Worm (Caenorhabditis elegans) whole organism, mixed stage, embryonic: ENCODE data around the gene clec-134.

Experiments
- M03D4.4 ChIP-seq: sonication (generic microtip); optimal IDR thresholded peaks from 2 replicates; lab custom pipeline; 2017; ENCODE audit warnings: mild to moderate bottlenecking, missing genetic modification characterization, missing compliant biosample characterization
- bed-3 ChIP-seq: fragments of 200-800 bp; sonication (Bioruptor generic); optimal IDR thresholded peaks from 3 replicates; lab custom pipeline; 2018; ENCODE audit warnings: mild to moderate bottlenecking, missing genetic modification characterization, moderate library complexity, missing compliant biosample characterization
- ceh-39 ChIP-seq: fragments of 150-350 bp; optimal IDR thresholded peaks from 2 replicates; lab custom pipeline; 2014; ENCODE audit warnings: missing biosample characterization, missing genetic modification characterization
- ceh-43 ChIP-seq: fragments of 200-800 bp; sonication (Bioruptor generic); optimal IDR thresholded peaks from 2 replicates; lab custom pipeline; 2018; ENCODE audit warnings: mild to moderate bottlenecking, missing genetic modification characterization, moderate library complexity, missing compliant biosample characterization
- ceh-83 ChIP-seq: fragments of 200-800 bp; sonication (Bioruptor generic); optimal IDR thresholded peaks from 2 replicates; lab custom pipeline; 2018; ENCODE audit warnings: mild to moderate bottlenecking, missing genetic modification characterization, missing compliant biosample characterization
- cnd-1 ChIP-seq: fragments of 200-800 bp; sonication (Bioruptor generic); optimal IDR thresholded peaks from 2 replicates; lab custom pipeline; 2018; ENCODE audit warnings: mild to moderate bottlenecking, missing genetic modification characterization, missing compliant biosample characterization
- drap-1 ChIP-seq: fragments of 200-800 bp; sonication (Bioruptor generic); optimal IDR thresholded peaks from 3 replicates; lab custom pipeline; 2018; ENCODE audit warnings: mild to moderate bottlenecking, missing genetic modification characterization, missing compliant biosample characterization
- elt-1 ChIP-seq: sonication (generic microtip); optimal IDR thresholded peaks from 2 replicates; lab custom pipeline; 2017; ENCODE audit warnings: missing genetic modification characterization, mild to moderate bottlenecking, missing compliant biosample characterization, antibody characterized with exemption, moderate library complexity, borderline replicate concordance; ENCODE audit not compliant: insufficient read depth
- ham-2 ChIP-seq: fragments of 200-800 bp; sonication (Bioruptor generic); optimal IDR thresholded peaks from 2 replicates; lab custom pipeline; 2018; ENCODE audit warnings: mild to moderate bottlenecking, missing genetic modification characterization, missing compliant biosample characterization
- hlh-1 ChIP-seq: fragments of 150-350 bp; optimal IDR thresholded peaks from 2 replicates; lab custom pipeline; 2014; ENCODE audit warnings: missing biosample characterization, missing genetic modification reagents, missing genetic modification characterization
- lin-13 ChIP-seq: fragments of 150-350 bp; optimal IDR thresholded peaks from 2 replicates; lab custom pipeline; 2014; ENCODE audit warnings: missing biosample characterization, missing genetic modification characterization
- lin-32 ChIP-seq: fragments of 200-800 bp; sonication (Bioruptor generic); optimal IDR thresholded peaks from 2 replicates; lab custom pipeline; 2018; ENCODE audit warnings: mild to moderate bottlenecking, missing genetic modification characterization, missing compliant biosample characterization
- lsy-2 ChIP-seq: fragments of 150-350 bp; optimal IDR thresholded peaks from 2 replicates; lab custom pipeline; 2014; ENCODE audit warnings: missing biosample characterization, missing genetic modification characterization
- mep-1 ChIP-seq: fragments of 150-350 bp; optimal IDR thresholded peaks from 2 replicates; lab custom pipeline; 2017; ENCODE audit warnings: missing biosample characterization, missing genetic modification reagents, missing genetic modification characterization, inconsistent platforms
- mls-2 ChIP-seq: sonication (generic microtip); optimal IDR thresholded peaks from 2 replicates; lab custom pipeline; 2016; ENCODE audit warnings: mild to moderate bottlenecking, missing genetic modification characterization, moderate library complexity, missing compliant biosample characterization
- nhr-12 ChIP-seq: fragments of 150-350 bp; optimal IDR thresholded peaks from 2 replicates; lab custom pipeline; 2014; ENCODE audit warnings: missing biosample characterization, missing genetic modification characterization
- nhr-2 ChIP-seq: fragments of 150-350 bp; optimal IDR thresholded peaks from 2 replicates; lab custom pipeline; 2014; ENCODE audit warnings: missing biosample characterization, missing genetic modification characterization
- nhr-237 ChIP-seq: fragments of 150-350 bp; optimal IDR thresholded peaks from 2 replicates; lab custom pipeline; 2014; ENCODE audit warnings: missing biosample characterization, missing genetic modification characterization
- nhr-28 ChIP-seq: fragments of 150-350 bp; optimal IDR thresholded peaks from 2 replicates; lab custom pipeline; 2014; ENCODE audit warnings: missing biosample characterization, missing genetic modification characterization
- nhr-76 ChIP-seq: sonication (generic microtip); optimal IDR thresholded peaks from 2 replicates; lab custom pipeline; 2017; ENCODE audit warnings: missing biosample characterization, missing genetic modification characterization
- pha-4 ChIP-seq: fragments of 150-350 bp; optimal IDR thresholded peaks from 2 replicates; lab custom pipeline; 2018; ENCODE audit warnings: missing biosample characterization, missing genetic modification reagents, missing genetic modification characterization
- sem-2 ChIP-seq: fragments of 200-800 bp; sonication (Bioruptor generic); optimal IDR thresholded peaks from 2 replicates; lab custom pipeline; 2018; ENCODE audit warnings: mild to moderate bottlenecking, missing genetic modification characterization, missing compliant biosample characterization
- snpc-4 ChIP-seq: fragments of 150-350 bp; optimal IDR thresholded peaks from 2 replicates; lab custom pipeline; 2014; ENCODE audit warnings: missing biosample characterization, missing genetic modification characterization
- sptf-1 ChIP-seq: sonication (generic microtip); optimal IDR thresholded peaks from 2 replicates; lab custom pipeline; 2017; ENCODE audit warnings: mild to moderate bottlenecking, missing genetic modification characterization, moderate library complexity, missing compliant biosample characterization
- tbx-8 ChIP-seq: fragments of 200-800 bp; sonication (Bioruptor generic); optimal IDR thresholded peaks from 2 replicates; lab custom pipeline; 2018; ENCODE audit warnings: mild to moderate bottlenecking, missing genetic modification characterization, moderate library complexity, missing compliant biosample characterization
- unc-120 ChIP-seq: sonication (generic microtip); optimal IDR thresholded peaks from 2 replicates; lab custom pipeline; 2017; ENCODE audit warnings: missing genetic modification characterization, missing compliant biosample characterization; ENCODE audit not compliant: poor library complexity, severe bottlenecking
- unc-39 ChIP-seq: fragments of 150-350 bp; optimal IDR thresholded peaks from 2 replicates; lab custom pipeline; 2014; ENCODE audit warnings: missing biosample characterization, missing genetic modification characterization
- unc-62 ChIP-seq: fragments of 150-350 bp; optimal IDR thresholded peaks from 2 replicates; lab custom pipeline; 2014; ENCODE audit warnings: missing biosample characterization, missing genetic modification reagents, missing genetic modification characterization
- ztf-11 ChIP-seq: fragments of 150-350 bp; optimal IDR thresholded peaks from 2 replicates; lab custom pipeline; 2014; ENCODE audit warnings: missing biosample characterization, missing genetic modification characterization

clec-134 gene

ce11 chrII:3567066-3567465, 12.8 kb upstream of the clec-134 start:
- TF ChIP-seq mls-2 (tag; lab: Kevin White, UChicago) (no peak), nhr-76 (tag; lab: Kevin White, UChicago) (no peak)

- TF ChIP-seq cnd-1 (tag; lab: Kevin White, UChicago) (peak; percentile 72), lin-13 (tag; lab: Kevin White, UChicago) (peak; percentile 8), ham-2 (GFP tag; lab: Kevin White, UChicago) (peak; percentile 41), ceh-43 (peak; percentile 39), unc-120 (tag; lab: Kevin White, UChicago) (peak; percentile 60), sem-2 (peak; percentile 59), bed-3 (peak; percentile 56), ceh-83 (GFP tag; lab: Kevin White, UChicago) (peak; percentile 85), tbx-8 (peak; percentile 18), drap-1 (GFP tag; lab: Kevin White, UChicago) (peak; percentile 52), M03D4.4 (tag; lab: Kevin White, UChicago) (peak; percentile 68), mls-2 (tag; lab: Kevin White, UChicago) (peak; percentile 4), sptf-1 (tag; lab: Kevin White, UChicago) (peak; percentile 58)
Measured at ce11 chrII:3567576-3567975, 12.3 kb upstream of the clec-134 start.

ce11 chrII:3569118-3569517, 10.7 kb upstream of the clec-134 start, which contains the start of gene clec-127:
Gene clec-127 (minus strand): TSS chrII:3569218.
- TF ChIP-seq sem-2 (no peak), ztf-11 (tag; lab: Kevin White, UChicago) (no peak), nhr-237 (tag; lab: Kevin White, UChicago) (no peak), elt-1 (tag; lab: Kevin White, UChicago) (no peak)

ce11 chrII:3570927-3571538, 8.8 kb upstream of the clec-134 start, which contains the start of the genes clec-128 and clec-129:
Gene clec-128 (minus strand): TSS chrII:3571027.
Gene clec-129 (plus strand): TSS chrII:3571488.
- no peak for TF ChIP-seq snpc-4
- no peak for TF ChIP-seq nhr-2 (tag; lab: Kevin White, UChicago)
- TF ChIP-seq nhr-28, result no peak
- TF ChIP-seq unc-39 (tag; lab: Kevin White, UChicago), result no peak
- TF ChIP-seq sptf-1 (tag; lab: Kevin White, UChicago), result no peak
- no peak for TF ChIP-seq ztf-11 (tag; lab: Kevin White, UChicago)
- TF ChIP-seq hlh-1 (tag; lab: Kevin White, UChicago), result no peak
- no peak for TF ChIP-seq tbx-8
- TF ChIP-seq, all 35 proteins: peak for 0

ce11 chrII:3573255-3573654, 6.6 kb upstream of the clec-134 start, which contains the start of gene clec-130:
Gene clec-130 (plus strand): TSS chrII:3573555.
- TF ChIP-seq unc-120 (tag; lab: Kevin White, UChicago) (no peak), nhr-2 (tag; lab: Kevin White, UChicago) (no peak)

- TF ChIP-seq hlh-1 (tag; lab: Kevin White, UChicago) (no peak), unc-39 (tag; lab: Kevin White, UChicago) (no peak), unc-120 (tag; lab: Kevin White, UChicago) (no peak), lin-32 (GFP tag; lab: Kevin White, UChicago) (no peak), nhr-76 (tag; lab: Kevin White, UChicago) (no peak), elt-1 (tag; lab: Kevin White, UChicago) (no peak), M03D4.4 (tag; lab: Kevin White, UChicago) (no peak), lsy-2 (tag; lab: Kevin White, UChicago) (no peak), cnd-1 (tag; lab: Kevin White, UChicago) (no peak)
- TF ChIP-seq, all 35 proteins: peak for 0
Measured at ce11 chrII:3576742-3577141, 3.1 kb upstream of the clec-134 start, which contains the start of gene clec-132. Gene clec-132 (plus strand): TSS chrII:3577042.

- TF ChIP-seq unc-120 (tag; lab: Kevin White, UChicago), result no peak
- no peak for TF ChIP-seq nhr-12 (tag; lab: Kevin White, UChicago)
- TF ChIP-seq ceh-39, result no peak
- TF ChIP-seq bed-3, result no peak
- TF ChIP-seq ham-2 (GFP tag; lab: Kevin White, UChicago), result no peak
- no peak for TF ChIP-seq ztf-11 (tag; lab: Kevin White, UChicago)
- TF ChIP-seq unc-62 (GFP tag; lab: Kevin White, UChicago), result no peak
- TF ChIP-seq tbx-8, result no peak
- no peak for TF ChIP-seq mep-1 (tag; lab: Kevin White, UChicago)
- TF ChIP-seq pha-4 (tag; lab: Kevin White, UChicago), result no peak
Measured at ce11 chrII:3578121-3578520, 1.7 kb upstream of the clec-134 start, which contains the start of gene clec-133. Gene clec-133 (plus strand): TSS chrII:3578421.
